Fruit fly (Drosophila melanogaster) whole organism, adult: ENCODE results near the gene Bfc.

Experiments used
- CG12768 ChIP-seq: fragments of 200-800 bp; sonication (Bioruptor generic); optimal IDR thresholded peaks from 2 replicates; lab custom pipeline; 2017; ENCODE audit warnings: missing biosample characterization, missing genetic modification characterization, mild to moderate bottlenecking, moderate library complexity, missing genetic modification reagents
- CG14711 ChIP-seq: fragments of 200-800 bp; sonication (Bioruptor generic); optimal IDR thresholded peaks from 2 replicates; lab custom pipeline; 2018; ENCODE audit warnings: missing biosample characterization, mild to moderate bottlenecking, missing genetic modification characterization, moderate library complexity
- CG1620 ChIP-seq: fragments of 200-800 bp; sonication (Bioruptor generic); optimal IDR thresholded peaks from 2 replicates; lab custom pipeline; 2016; ENCODE audit warnings: missing biosample characterization, missing genetic modification characterization
- CG7045 ChIP-seq: fragments of 200-800 bp; sonication (Bioruptor generic); optimal IDR thresholded peaks from 2 replicates; lab custom pipeline; 2017; ENCODE audit warnings: missing biosample characterization, mild to moderate bottlenecking, missing genetic modification characterization
- Clk ChIP-seq: fragments of 200-800 bp; sonication (Bioruptor generic); optimal IDR thresholded peaks from 2 replicates; lab custom pipeline; 2017; ENCODE audit warnings: missing biosample characterization, missing genetic modification characterization
- Mnt ChIP-seq: fragments of 200-800 bp; sonication (Bioruptor generic); optimal IDR thresholded peaks from 2 replicates; lab custom pipeline; 2016; ENCODE audit warnings: missing biosample characterization, mild to moderate bottlenecking, missing genetic modification characterization
- bab1 ChIP-seq: fragments of 200-800 bp; sonication (Bioruptor generic); optimal IDR thresholded peaks from 3 replicates; lab custom pipeline; 2019; ENCODE audit warnings: missing biosample characterization, mild to moderate bottlenecking, missing genetic modification characterization, moderate library complexity
- cic ChIP-seq: fragments of 200-800 bp; sonication (Bioruptor generic); optimal IDR thresholded peaks from 2 replicates; lab custom pipeline; 2017; ENCODE audit warnings: missing biosample characterization, mild to moderate bottlenecking, missing genetic modification characterization, moderate library complexity
- kay ChIP-seq: fragments of 200-800 bp; sonication (Bioruptor generic); peaks from one replicate; lab custom pipeline; 2016; ENCODE audit warnings: missing biosample characterization, missing genetic modification characterization, borderline replicate concordance
- ovo ChIP-seq: fragments of 200-800 bp; sonication (Bioruptor generic); optimal IDR thresholded peaks from 2 replicates; lab custom pipeline; 2016; ENCODE audit warnings: missing biosample characterization, missing genetic modification characterization

- TF ChIP-seq cic: no peak
- no peak for TF ChIP-seq ovo (GFP tag; lab: Kevin White, UChicago)
- TF ChIP-seq Mnt (GFP tag; lab: Kevin White, UChicago): no peak
- no peak for TF ChIP-seq CG12768 (GFP tag; lab: Kevin White, UChicago)
- no peak for TF ChIP-seq CG14711 (tag; lab: Kevin White, UChicago)
- TF ChIP-seq CG7045 (GFP tag; lab: Kevin White, UChicago): no peak
- no peak for TF ChIP-seq bab1 (GFP tag; lab: Kevin White, UChicago)
- no peak for TF ChIP-seq Clk (GFP tag; lab: Kevin White, UChicago)
- no peak for TF ChIP-seq CG1620
- no peak for TF ChIP-seq kay (GFP tag; lab: Kevin White, UChicago)
These were observed 38.4 kb upstream of the Bfc start for dm6 chr3L:1212113-1212512.
